Fruit fly (Drosophila melanogaster) whole organism, embryonic: ENCODE measurements around the gene Pex2.

ENCODE experiments used
- Atf3 ChIP-seq: fragments of 200-800 bp; sonication (Bioruptor generic); optimal IDR thresholded peaks from 3 replicates; lab custom pipeline; 2016; ENCODE audit warnings: missing biosample characterization, missing genetic modification characterization
- BEAF-32 ChIP-seq: fragments of 200-800 bp; sonication (Bioruptor generic); optimal IDR thresholded peaks from 3 replicates; lab custom pipeline; 2017; ENCODE audit warnings: missing biosample characterization, missing genetic modification characterization, mild to moderate bottlenecking, moderate library complexity, missing genetic modification reagents
- Bdp1 ChIP-seq: fragments of 200-800 bp; sonication (Bioruptor generic); optimal IDR thresholded peaks from 3 replicates; lab custom pipeline; 2016; ENCODE audit warnings: missing biosample characterization, missing genetic modification characterization
- CG11398 ChIP-seq: fragments of 200-800 bp; sonication (Bioruptor generic); optimal IDR thresholded peaks from 2 replicates; lab custom pipeline; 2016; ENCODE audit warnings: missing biosample characterization, missing genetic modification characterization
- CG11723 ChIP-seq: fragments of 200-800 bp; sonication (Bioruptor generic); optimal IDR thresholded peaks from 2 replicates; lab custom pipeline; 2017; ENCODE audit warnings: missing biosample characterization, mild to moderate bottlenecking, missing genetic modification characterization
- CG1233 ChIP-seq: fragments of 200-800 bp; sonication (Bioruptor generic); optimal IDR thresholded peaks from 4 replicates; lab custom pipeline; 2018; ENCODE audit warnings: missing biosample characterization, mild to moderate bottlenecking, missing genetic modification characterization
- CG12659 ChIP-seq: fragments of 200-800 bp; sonication (Bioruptor generic); optimal IDR thresholded peaks from 3 replicates; lab custom pipeline; 2017; ENCODE audit warnings: mild to moderate bottlenecking, missing biosample characterization, missing genetic modification reagents, missing genetic modification characterization
- CG13424 ChIP-seq: fragments of 200-800 bp; sonication (Bioruptor generic); optimal IDR thresholded peaks from 2 replicates; lab custom pipeline; 2019; ENCODE audit warnings: missing biosample characterization, mild to moderate bottlenecking, missing genetic modification characterization, moderate library complexity
- CG14710 ChIP-seq: fragments of 200-800 bp; sonication (Bioruptor generic); optimal IDR thresholded peaks from 3 replicates; lab custom pipeline; 2019; ENCODE audit warnings: missing biosample characterization, mild to moderate bottlenecking, missing genetic modification characterization, moderate library complexity
- CG15073 ChIP-seq: fragments of 200-800 bp; sonication (Bioruptor generic); optimal IDR thresholded peaks from 2 replicates; lab custom pipeline; 2016; ENCODE audit warnings: missing biosample characterization, missing genetic modification characterization
- CG17802 ChIP-seq: fragments of 200-800 bp; sonication (Bioruptor generic); optimal IDR thresholded peaks from 2 replicates; lab custom pipeline; 2018; ENCODE audit warnings: missing biosample characterization, mild to moderate bottlenecking, missing genetic modification characterization, moderate library complexity
- CG18764 ChIP-seq: fragments of 200-800 bp; sonication (Bioruptor generic); optimal IDR thresholded peaks from 3 replicates; lab custom pipeline; 2016; ENCODE audit warnings: missing biosample characterization, missing genetic modification characterization
- CG30403 ChIP-seq: fragments of 200-800 bp; sonication (Bioruptor generic); optimal IDR thresholded peaks from 3 replicates; lab custom pipeline; 2016; ENCODE audit warnings: missing biosample characterization, missing genetic modification characterization
- CG30431 ChIP-seq: fragments of 200-800 bp; sonication (Bioruptor generic); optimal IDR thresholded peaks from 2 replicates; lab custom pipeline; 2017; ENCODE audit warnings: missing biosample characterization, missing genetic modification characterization
- CG32532 ChIP-seq: fragments of 200-800 bp; sonication (Bioruptor generic); IDR thresholded peaks from 2 replicates; pipeline ENCODE4 v1.3.6; 2022; ENCODE audit warnings: missing biosample characterization, missing genetic modification characterization
- CG33213 ChIP-seq: fragments of 200-800 bp; sonication (Bioruptor generic); optimal IDR thresholded peaks from 3 replicates; lab custom pipeline; 2016; ENCODE audit warnings: missing biosample characterization, missing genetic modification characterization
- CG3407 ChIP-seq: fragments of 200-800 bp; sonication (Bioruptor generic); optimal IDR thresholded peaks from 2 replicates; lab custom pipeline; 2018; ENCODE audit warnings: missing biosample characterization, mild to moderate bottlenecking, missing genetic modification characterization
- CG3847 ChIP-seq: fragments of 200-800 bp; sonication (Bioruptor generic); IDR thresholded peaks from 2 replicates; pipeline ENCODE4 v1.3.6; 2022; ENCODE audit warnings: missing biosample characterization, missing genetic modification characterization
- CG4360 ChIP-seq: fragments of 200-800 bp; sonication (Bioruptor generic); IDR thresholded peaks from 2 replicates; pipeline ENCODE4 v1.3.6; 2022; ENCODE audit warnings: missing biosample characterization, missing genetic modification characterization
- CG4617 ChIP-seq: fragments of 200-800 bp; sonication (Bioruptor generic); optimal IDR thresholded peaks from 3 replicates; lab custom pipeline; 2016; ENCODE audit warnings: missing biosample characterization, missing genetic modification characterization, borderline replicate concordance
- CG6654 ChIP-seq: fragments of 200-800 bp; sonication (Bioruptor generic); optimal IDR thresholded peaks from 2 replicates; lab custom pipeline; 2017; ENCODE audit warnings: missing biosample characterization, mild to moderate bottlenecking, missing genetic modification characterization
- CHES-1-like ChIP-seq: fragments of 200-800 bp; sonication (Bioruptor generic); optimal IDR thresholded peaks from 2 replicates; lab custom pipeline; 2016; ENCODE audit warnings: missing biosample characterization, missing genetic modification characterization
- Doc3 ChIP-seq: fragments of 200-800 bp; sonication (Bioruptor generic); IDR thresholded peaks from 3 replicates; pipeline ENCODE4 v1.3.6; 2022; ENCODE audit warnings: missing biosample characterization, missing genetic modification characterization; ENCODE audit not compliant: partially characterized antibody
- E2f2 ChIP-seq: fragments of 200-800 bp; sonication (Bioruptor generic); IDR thresholded peaks from 2 replicates; pipeline ENCODE4 v1.3.6; 2022; ENCODE audit warnings: missing biosample characterization, missing genetic modification characterization
- Ets65A ChIP-seq: fragments of 200-800 bp; sonication (Bioruptor generic); peaks from one replicate; lab custom pipeline; 2016; ENCODE audit warnings: missing biosample characterization, missing genetic modification characterization
- HLH4C ChIP-seq: fragments of 200-800 bp; sonication (Bioruptor generic); IDR thresholded peaks from 3 replicates; pipeline ENCODE4 v1.3.6; 2022; ENCODE audit warnings: missing biosample characterization, missing genetic modification characterization; ENCODE audit not compliant: partially characterized antibody
- Nf-YA ChIP-seq: fragments of 200-800 bp; sonication (Bioruptor generic); IDR thresholded peaks from 2 replicates; pipeline ENCODE4 v1.3.6; 2022; ENCODE audit warnings: missing biosample characterization, missing genetic modification characterization
- Ptx1 ChIP-seq: fragments of 200-800 bp; sonication (Bioruptor generic); IDR thresholded peaks from 2 replicates; pipeline ENCODE4 v1.3.6; 2022; ENCODE audit warnings: missing biosample characterization, missing genetic modification characterization
- al ChIP-seq: fragments of 200-800 bp; sonication (Bioruptor generic); IDR thresholded peaks from 2 replicates; pipeline ENCODE4 v1.3.6; 2022; ENCODE audit warnings: missing biosample characterization, missing genetic modification characterization
- br ChIP-seq: fragments of >200 bp; optimal IDR thresholded peaks from 2 replicates; lab custom pipeline; 2017
- cato ChIP-seq: fragments of 200-800 bp; sonication (Bioruptor generic); optimal IDR thresholded peaks from 2 replicates; lab custom pipeline; 2016; ENCODE audit warnings: missing biosample characterization, missing genetic modification characterization, borderline replicate concordance
- crc ChIP-seq: fragments of 200-800 bp; sonication (Bioruptor generic); optimal IDR thresholded peaks from 2 replicates; lab custom pipeline; 2016; ENCODE audit warnings: missing biosample characterization, missing genetic modification characterization
- fd64A ChIP-seq: fragments of 200-800 bp; sonication (Bioruptor generic); optimal IDR thresholded peaks from 3 replicates; lab custom pipeline; 2018; ENCODE audit warnings: missing biosample characterization, mild to moderate bottlenecking, missing genetic modification characterization
- ham ChIP-seq: fragments of 200-800 bp; sonication (Bioruptor generic); IDR thresholded peaks from 2 replicates; pipeline ENCODE4 v1.3.6; 2022; ENCODE audit warnings: missing biosample characterization, missing genetic modification characterization
- luna ChIP-seq: fragments of 200-800 bp; sonication (Bioruptor generic); optimal IDR thresholded peaks from 2 replicates; lab custom pipeline; 2016; ENCODE audit warnings: missing biosample characterization, missing genetic modification characterization
- nom ChIP-seq: fragments of 200-800 bp; sonication (Bioruptor generic); optimal IDR thresholded peaks from 2 replicates; lab custom pipeline; 2017; ENCODE audit warnings: missing biosample characterization, missing genetic modification characterization, mild to moderate bottlenecking, moderate library complexity, missing genetic modification reagents
- repo ChIP-seq: fragments of 200-800 bp; sonication (Bioruptor generic); optimal IDR thresholded peaks from 2 replicates; lab custom pipeline; 2016; ENCODE audit warnings: missing biosample characterization, missing genetic modification characterization
- rib ChIP-seq: fragments of 200-800 bp; sonication (Bioruptor generic); IDR thresholded peaks from 2 replicates; pipeline ENCODE4 v1.3.6; 2022; ENCODE audit warnings: missing biosample characterization, missing genetic modification characterization
- sens-2 ChIP-seq: fragments of 200-800 bp; sonication (Bioruptor generic); IDR thresholded peaks from 2 replicates; pipeline ENCODE4 v1.3.6; 2022; ENCODE audit warnings: missing biosample characterization, missing genetic modification characterization
- seq ChIP-seq: fragments of 200-800 bp; sonication (Bioruptor generic); IDR thresholded peaks from 2 replicates; pipeline ENCODE4 v1.3.6; 2022; ENCODE audit warnings: missing biosample characterization, missing genetic modification characterization
- sima ChIP-seq: fragments of 200-800 bp; sonication (Bioruptor generic); optimal IDR thresholded peaks from 2 replicates; lab custom pipeline; 2016; ENCODE audit warnings: missing biosample characterization, missing genetic modification characterization
- slbo ChIP-seq: fragments of 200-800 bp; sonication (Bioruptor generic); IDR thresholded peaks from 2 replicates; pipeline ENCODE4 v1.3.6; 2022; ENCODE audit warnings: missing biosample characterization, missing genetic modification characterization
- ssp ChIP-seq: fragments of 200-800 bp; sonication (Bioruptor generic); IDR thresholded peaks from 2 replicates; pipeline ENCODE4 v1.3.6; 2022; ENCODE audit warnings: missing biosample characterization, missing genetic modification characterization
- stc ChIP-seq: fragments of 200-800 bp; sonication (Bioruptor generic); IDR thresholded peaks from 2 replicates; pipeline ENCODE4 v1.3.6; 2022; ENCODE audit warnings: missing biosample characterization, missing genetic modification characterization
- trem ChIP-seq: fragments of 200-800 bp; optimal IDR thresholded peaks from 3 replicates; lab custom pipeline; 2019; ENCODE audit warnings: missing biosample characterization, mild to moderate bottlenecking, missing genetic modification characterization, moderate library complexity
- tup ChIP-seq: fragments of 200-800 bp; sonication (Bioruptor generic); optimal IDR thresholded peaks from 2 replicates; lab custom pipeline; 2016; ENCODE audit warnings: missing biosample characterization, mild to moderate bottlenecking, missing genetic modification characterization, moderate library complexity
- unc-4 ChIP-seq: fragments of 200-800 bp; sonication (Bioruptor generic); IDR thresholded peaks from 2 replicates; pipeline ENCODE4 v1.3.6; 2022; ENCODE audit warnings: missing biosample characterization, missing genetic modification characterization; ENCODE audit not compliant: partially characterized antibody
- usp ChIP-seq: fragments of >200 bp; optimal IDR thresholded peaks from 2 replicates; lab custom pipeline; 2017; ENCODE audit warnings: missing biosample characterization, missing genetic modification characterization
- vvl ChIP-seq: fragments of 200-800 bp; sonication (Bioruptor generic); IDR thresholded peaks from 2 replicates; pipeline ENCODE4 v1.3.6; 2022; ENCODE audit warnings: missing biosample characterization, missing genetic modification characterization

The Pex2 gene

dm6 chr3L:8340264-8341095 is 1.6 kb downstream of the Pex2 start, which contains the start of the genes Prim1 and CG7083:
Prim1 (plus strand) TSS chr3L:8340314.
CG7083 (plus strand) TSS chr3L:8340785.
- peak; percentile 33; the same call in 1 of the 2 replicates for TF ChIP-seq unc-4 (GFP tag; lab: Robert Waterston, UW)
- TF ChIP-seq fd64A: no peak
- TF ChIP-seq nom: peak; percentile 39
- TF ChIP-seq CG3847: no peak; the same call in 1 of the 2 replicates
- TF ChIP-seq Nf-YA (GFP tag; lab: Robert Waterston, UW): no peak
- peak; percentile 11 for TF ChIP-seq CG11398 (GFP tag; lab: Kevin White, UChicago)
- 0 out of 2 replicates have a peak, but pooled peaks have one; percentile 35 for TF ChIP-seq al
- peak; percentile 5 for TF ChIP-seq luna (GFP tag; lab: Kevin White, UChicago)
- no peak for TF ChIP-seq HLH4C (GFP tag; lab: Robert Waterston, UW)
- peak; percentile 29 for TF ChIP-seq CG18764 (GFP tag; lab: Kevin White, UChicago)
- TF ChIP-seq Doc3 (GFP tag; lab: Robert Waterston, UW): peak; percentile 34; the same call in 1 of the 3 replicates
- no peak for TF ChIP-seq sima (GFP tag; lab: Kevin White, UChicago)
- TF ChIP-seq CG4360 (GFP tag; lab: Robert Waterston, UW): no peak
- TF ChIP-seq CG14710 (tag; lab: Kevin White, UChicago): peak; percentile 78
- TF ChIP-seq CHES-1-like (GFP tag; lab: Kevin White, UChicago): peak; percentile 76
- no peak for TF ChIP-seq CG17802 (tag; lab: Kevin White, UChicago)
- TF ChIP-seq sens-2 (GFP tag; lab: Robert Waterston, UW): 0 out of 2 replicates have a peak, but pooled peaks have one; percentile 20
- no peak for TF ChIP-seq usp
- TF ChIP-seq crc: peak; percentile 35
- TF ChIP-seq Ets65A (GFP tag; lab: Kevin White, UChicago): peak; percentile 72
- peak; percentile 42; the same call in 1 of the 2 replicates for TF ChIP-seq stc (GFP tag; lab: Robert Waterston, UW)
- TF ChIP-seq Ptx1: peak; percentile 43; the same call in 1 of the 2 replicates
- TF ChIP-seq ham (GFP tag; lab: Robert Waterston, UW): no peak
- TF ChIP-seq BEAF-32: peak; percentile 43
- no peak for TF ChIP-seq ssp (GFP tag; lab: Robert Waterston, UW)
- peak; percentile 47 for TF ChIP-seq CG12659
- peak; percentile 89 for TF ChIP-seq rib (GFP tag; lab: Robert Waterston, UW)
- TF ChIP-seq CG30431: peak; percentile 23
- TF ChIP-seq tup (GFP tag; lab: Kevin White, UChicago): peak; percentile 24
- peak; percentile 82 for TF ChIP-seq E2f2 (GFP tag; lab: Robert Waterston, UW)
- peak; percentile 61 for TF ChIP-seq CG13424 (tag; lab: Kevin White, UChicago)
- peak; percentile 62 for TF ChIP-seq vvl
- no peak for TF ChIP-seq br (lab: Kevin White, UChicago)
- TF ChIP-seq CG1233 (GFP tag; lab: Kevin White, UChicago): peak; percentile 53
- peak; percentile 58; the same call in 1 of the 2 replicates for TF ChIP-seq CG32532
- TF ChIP-seq cato (GFP tag; lab: Kevin White, UChicago): no peak
- peak; percentile 43 for TF ChIP-seq Bdp1 (GFP tag; lab: Kevin White, UChicago)
- peak; percentile 84 for TF ChIP-seq CG4617 (GFP tag; lab: Kevin White, UChicago)
- peak; percentile 1 for TF ChIP-seq Atf3 (GFP tag; lab: Kevin White, UChicago)
- TF ChIP-seq slbo (GFP tag; lab: Robert Waterston, UW): peak; percentile 75
- TF ChIP-seq CG15073: no peak
- peak; percentile 16 for TF ChIP-seq repo (GFP tag; lab: Kevin White, UChicago)
- no peak for TF ChIP-seq CG6654 (GFP tag; lab: Kevin White, UChicago)
- TF ChIP-seq CG3407 (GFP tag; lab: Kevin White, UChicago): no peak
- peak; percentile 5 for TF ChIP-seq CG11723 (GFP tag; lab: Kevin White, UChicago)
- TF ChIP-seq trem: peak; percentile 63
- TF ChIP-seq CG30403: peak; percentile 68
- TF ChIP-seq seq: 0 out of 2 replicates have a peak, but pooled peaks have one; percentile 27
- TF ChIP-seq CG33213 (GFP tag; lab: Kevin White, UChicago): peak; percentile 32
